Worm (Caenorhabditis elegans): Measurements from ENCODE around the gene pitr-2.

Gene pitr-2

DNA sequence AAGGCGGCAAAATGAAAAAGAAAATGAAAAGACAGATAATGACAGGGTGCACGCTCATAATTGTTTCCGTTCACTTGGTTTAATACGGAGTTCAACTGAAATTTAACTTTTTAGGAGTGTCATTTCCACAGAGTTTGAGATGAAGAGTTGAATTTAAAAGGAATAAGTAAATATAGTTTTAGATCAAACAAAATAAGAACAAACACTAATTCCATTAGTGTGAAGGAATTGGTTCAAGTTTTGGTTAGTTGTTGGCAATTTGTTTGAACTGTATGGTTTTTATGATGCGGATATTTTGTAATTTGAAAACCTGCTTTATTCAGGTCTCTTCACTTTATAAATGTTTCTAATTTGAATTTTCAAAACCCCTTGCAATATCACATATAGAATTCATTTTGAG is 19.2 kb upstream of the pitr-2 start, which contains the start of gene B0222.15:
Gene B0222.15 (minus strand): TSS at position 101 of the 400 bp plus-strand sequence.
- TF ChIP-seq nhr-11 (tag; optimal IDR thresholded peaks at IDR 0.05) (no peak), skn-1 (tag; optimal IDR thresholded peaks at IDR 0.05) (no peak), zag-1 (tag; optimal IDR thresholded peaks at IDR 0.05) (no peak), daf-19 (GFP tag; conservative IDR thresholded peaks at IDR 0.05) (no peak), F49E8.2 (tag; optimal IDR thresholded peaks at IDR 0.05; ENCODE audit: borderline replicate concordance) (no peak), nhr-28 (tag; optimal IDR thresholded peaks at IDR 0.05) (no peak), pqm-1 (tag; optimal IDR thresholded peaks at IDR 0.05) (no peak), hlh-30 (tag; optimal IDR thresholded peaks at IDR 0.05; ENCODE audit: insufficient read depth) (no peak), set-16 (GFP tag; IDR thresholded peaks at IDR 0.05) (no peak), F10B5.3 (tag; optimal IDR thresholded peaks at IDR 0.05) (no peak), unc-130 (GFP tag; optimal IDR thresholded peaks at IDR 0.05) (no peak), pha-4 (GFP tag; IDR thresholded peaks at IDR 0.05) (no peak), pha-4 (tag; optimal IDR thresholded peaks at IDR 0.05) (no peak), egl-43 (GFP tag; IDR thresholded peaks at IDR 0.05) (no peak), daf-12 (tag; optimal IDR thresholded peaks at IDR 0.05) (no peak), saeg-2 (GFP tag; IDR thresholded peaks at IDR 0.05) (no peak), attf-4 (tag; optimal IDR thresholded peaks at IDR 0.05) (no peak), ZK546.5 (tag; optimal IDR thresholded peaks at IDR 0.05) (no peak)

DNA sequence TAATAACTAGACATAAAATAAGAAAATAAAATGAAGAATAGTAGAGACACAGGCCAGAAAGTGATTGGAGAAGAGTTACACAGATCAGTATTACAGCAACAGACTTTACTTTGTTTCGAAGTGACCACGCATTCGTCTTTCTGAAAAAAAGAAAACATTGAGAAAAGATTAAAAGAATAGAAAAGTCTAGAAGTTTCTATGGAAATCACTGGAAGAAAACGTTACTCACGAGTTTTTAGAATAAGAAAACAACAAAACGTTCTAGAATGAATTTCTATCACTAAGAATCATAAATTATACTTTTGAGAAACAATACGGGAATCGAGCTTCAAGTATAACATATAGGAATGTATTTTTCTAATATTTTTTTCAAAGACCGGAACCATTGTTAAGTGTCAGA is 18.1 kb upstream of the pitr-2 start:
- no peak for TF ChIP-seq madf-5 (GFP tag; IDR thresholded peaks at IDR 0.05)
- TF ChIP-seq lin-38 (GFP tag; IDR thresholded peaks at IDR 0.05) = no peak
- TF ChIP-seq mxl-3 (GFP tag; optimal IDR thresholded peaks at IDR 0.05) = no peak
- no peak for TF ChIP-seq T20F7.1 (GFP tag; optimal IDR thresholded peaks at IDR 0.05)
- peak; percentile 91 for TF ChIP-seq mdt-29 (GFP tag; IDR thresholded peaks at IDR 0.05)

DNA sequence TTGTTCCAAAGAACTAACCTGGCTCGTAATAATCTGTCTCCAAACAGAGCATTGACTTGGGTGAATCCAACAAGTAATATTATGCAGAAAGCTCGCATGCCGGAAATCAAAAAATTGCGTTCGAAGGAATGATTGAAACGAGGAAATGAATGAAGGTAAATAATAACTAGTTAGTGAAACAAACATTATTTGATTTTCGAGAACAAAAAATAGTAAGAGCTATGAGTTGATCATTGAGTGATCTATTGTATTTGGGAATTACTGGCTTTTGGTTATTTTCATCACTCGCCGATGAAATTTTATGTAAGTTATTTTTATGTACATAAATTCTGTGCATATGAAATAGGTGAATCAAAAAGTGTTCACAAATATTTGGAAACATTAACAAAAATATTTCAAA is 17.3 kb upstream of the pitr-2 start, which contains the start of gene B0222.5:
Gene B0222.5 (minus strand): TSS at position 101 of the 400 bp plus-strand sequence.
- TF ChIP-seq aha-1 (tag) = peak; percentile 66
- no peak for TF ChIP-seq nhr-77 (tag; optimal IDR thresholded peaks at IDR 0.05)

DNA sequence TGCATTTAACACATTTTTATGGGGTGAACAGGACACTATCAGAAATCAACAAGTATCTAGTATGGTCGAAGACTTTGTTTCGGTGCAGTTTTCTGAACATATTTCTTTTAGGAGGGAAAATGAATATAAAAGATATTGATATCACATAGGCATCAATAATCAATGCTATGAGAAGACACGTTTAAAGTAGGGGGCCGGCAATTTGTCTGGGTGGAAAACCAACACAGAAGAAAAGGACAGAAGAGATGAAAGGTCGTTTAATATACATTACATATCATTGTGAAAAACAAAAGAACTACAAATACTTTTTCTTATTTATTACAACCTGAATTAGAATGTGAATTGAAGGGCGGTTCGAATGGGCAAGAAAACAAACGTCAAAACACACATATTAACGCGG is 14.8 kb upstream of the pitr-2 start:
- TF ChIP-seq mxl-2 (GFP tag; conservative IDR thresholded peaks at IDR 0.05) = no peak
- TF ChIP-seq ZK337.2 (GFP tag; IDR thresholded peaks at IDR 0.05) = no peak
- no peak for TF ChIP-seq ceh-32 (tag; optimal IDR thresholded peaks at IDR 0.05; ENCODE audit: poor library complexity)
- no peak for TF ChIP-seq nhr-42 (GFP tag; IDR thresholded peaks at IDR 0.05)
- TF ChIP-seq daf-8 (GFP tag; IDR thresholded peaks at IDR 0.05) = no peak
- TF ChIP-seq hmg-1.1 (GFP tag; IDR thresholded peaks at IDR 0.05) = no peak
- no peak for TF ChIP-seq lir-3 (tag; optimal IDR thresholded peaks at IDR 0.05)
- no peak for TF ChIP-seq nhr-102 (tag; optimal IDR thresholded peaks at IDR 0.05)
- no peak for TF ChIP-seq cey-2 (tag; optimal IDR thresholded peaks at IDR 0.05; ENCODE audit: borderline replicate concordance, insufficient read depth)
- no peak for TF ChIP-seq lsy-2 (tag; optimal IDR thresholded peaks at IDR 0.05)
- TF ChIP-seq lin-29 (GFP tag; IDR thresholded peaks at IDR 0.05) = no peak
- no peak for TF ChIP-seq egl-43 (GFP tag; IDR thresholded peaks at IDR 0.05)
- no peak for TF ChIP-seq mep-1 (tag; optimal IDR thresholded peaks at IDR 0.05)
- no peak for TF ChIP-seq nhr-6 (tag; optimal IDR thresholded peaks at IDR 0.05)
